Fruit fly (Drosophila melanogaster) whole organism, prepupa: Measurements from ENCODE around the gene MED14.
A peak's percentile ranks its signal among the peaks of the same experiment; 100 is the strongest.

Experiments
- CG10631 ChIP-seq: fragments of 200-800 bp; sonication (Bioruptor generic); optimal IDR thresholded peaks from 2 replicates; lab custom pipeline; 2016; ENCODE audit warnings: missing biosample characterization, missing genetic modification characterization
- CG10669 ChIP-seq: fragments of 200-800 bp; sonication (Bioruptor generic); optimal IDR thresholded peaks from 3 replicates; lab custom pipeline; 2018; ENCODE audit warnings: missing biosample characterization, mild to moderate bottlenecking, missing genetic modification characterization, moderate library complexity
- CG11902 ChIP-seq: fragments of 200-800 bp; sonication (Bioruptor generic); optimal IDR thresholded peaks from 3 replicates; lab custom pipeline; 2016; ENCODE audit warnings: missing biosample characterization, missing genetic modification characterization
- CG15336 ChIP-seq: fragments of 200-800 bp; sonication (Bioruptor generic); IDR thresholded peaks from 2 replicates; pipeline ENCODE4 v1.3.6; 2022; ENCODE audit warnings: missing biosample characterization, missing genetic modification characterization
- CG1621 ChIP-seq: fragments of 200-800 bp; sonication (Bioruptor generic); optimal IDR thresholded peaks from 3 replicates; lab custom pipeline; 2018; ENCODE audit warnings: missing biosample characterization, mild to moderate bottlenecking, missing genetic modification characterization
- CG16779 ChIP-seq: fragments of 200-800 bp; sonication (Bioruptor generic); optimal IDR thresholded peaks from 3 replicates; lab custom pipeline; 2017; ENCODE audit warnings: missing biosample characterization, mild to moderate bottlenecking, missing genetic modification characterization
- CG31627 ChIP-seq: fragments of 200-800 bp; sonication (Bioruptor generic); optimal IDR thresholded peaks from 3 replicates; lab custom pipeline; 2016; ENCODE audit warnings: missing biosample characterization, missing genetic modification characterization
- CG34406 ChIP-seq: fragments of 200-800 bp; sonication (Bioruptor generic); optimal IDR thresholded peaks from 3 replicates; lab custom pipeline; 2016; ENCODE audit warnings: missing biosample characterization, missing genetic modification characterization
- CG4318 ChIP-seq: fragments of 200-800 bp; sonication (Bioruptor generic); optimal IDR thresholded peaks from 3 replicates; lab custom pipeline; 2017; ENCODE audit warnings: missing biosample characterization, mild to moderate bottlenecking, missing genetic modification characterization
- CG6792 ChIP-seq: fragments of 200-800 bp; sonication (Bioruptor generic); optimal IDR thresholded peaks from 3 replicates; lab custom pipeline; 2016; ENCODE audit warnings: missing biosample characterization, missing genetic modification characterization
- CG6808 ChIP-seq: fragments of 200-800 bp; sonication (Bioruptor generic); optimal IDR thresholded peaks from 3 replicates; lab custom pipeline; 2017; ENCODE audit warnings: missing biosample characterization, missing genetic modification characterization, mild to moderate bottlenecking, moderate library complexity, missing genetic modification reagents
- CG6854 ChIP-seq: fragments of 200-800 bp; sonication (Bioruptor generic); optimal IDR thresholded peaks from 2 replicates; lab custom pipeline; 2017; ENCODE audit warnings: missing biosample characterization, mild to moderate bottlenecking, missing genetic modification characterization
- CG7368 ChIP-seq: fragments of 200-800 bp; sonication (Bioruptor generic); optimal IDR thresholded peaks from 3 replicates; lab custom pipeline; 2016; ENCODE audit warnings: missing biosample characterization, missing genetic modification characterization
- CG8119 ChIP-seq: fragments of 200-800 bp; sonication (Bioruptor generic); IDR thresholded peaks from 3 replicates; pipeline ENCODE4 v1.3.6; 2022; ENCODE audit warnings: missing biosample characterization, missing genetic modification characterization
- CG8319 ChIP-seq: fragments of 200-800 bp; sonication (Bioruptor generic); optimal IDR thresholded peaks from 3 replicates; lab custom pipeline; 2016; ENCODE audit warnings: missing biosample characterization, missing genetic modification characterization
- CG8632 ChIP-seq: fragments of 200-800 bp; sonication (Bioruptor generic); optimal IDR thresholded peaks from 3 replicates; lab custom pipeline; 2016; ENCODE audit warnings: missing biosample characterization, missing genetic modification characterization
- CG9139 ChIP-seq: fragments of 200-800 bp; sonication (Bioruptor generic); optimal IDR thresholded peaks from 3 replicates; lab custom pipeline; 2017; ENCODE audit warnings: missing biosample characterization, mild to moderate bottlenecking, missing genetic modification characterization
- Eip75B ChIP-seq: fragments of 200-800 bp; sonication (Bioruptor generic); optimal IDR thresholded peaks from 3 replicates; lab custom pipeline; 2016; ENCODE audit warnings: missing biosample characterization, missing genetic modification characterization
- Eip78C ChIP-seq: fragments of 200-800 bp; sonication (Bioruptor generic); peaks from one replicate; lab custom pipeline; 2016; ENCODE audit warnings: missing biosample characterization, missing genetic modification characterization
- Eip93F ChIP-seq: fragments of 200-800 bp; sonication (Bioruptor generic); optimal IDR thresholded peaks from 2 replicates; lab custom pipeline; 2016; ENCODE audit warnings: missing biosample characterization, mild to moderate bottlenecking, missing genetic modification characterization
- Ets21C ChIP-seq: fragments of 200-800 bp; sonication (Bioruptor generic); optimal IDR thresholded peaks from 3 replicates; lab custom pipeline; 2016; ENCODE audit warnings: missing biosample characterization, missing genetic modification characterization
- Ets96B ChIP-seq: fragments of 200-800 bp; optimal IDR thresholded peaks from 2 replicates; lab custom pipeline; 2019; ENCODE audit warnings: missing biosample characterization, mild to moderate bottlenecking, missing genetic modification characterization, moderate library complexity
- Gug ChIP-seq: fragments of 200-800 bp; sonication (Bioruptor generic); IDR thresholded peaks from 2 replicates; pipeline ENCODE4 v1.3.6; 2022; ENCODE audit warnings: missing biosample characterization, missing genetic modification characterization
- Hr38 ChIP-seq: sonication (Bioruptor generic); optimal IDR thresholded peaks from 2 replicates; lab custom pipeline; 2016; ENCODE audit warnings: missing biosample characterization, missing genetic modification characterization
- Hr39 ChIP-seq: fragments of 200-800 bp; sonication (Bioruptor generic); optimal IDR thresholded peaks from 2 replicates; lab custom pipeline; 2016; ENCODE audit warnings: missing biosample characterization, missing genetic modification characterization
- Hr4 ChIP-seq: fragments of 200-800 bp; sonication (Bioruptor generic); optimal IDR thresholded peaks from 3 replicates; lab custom pipeline; 2016; ENCODE audit warnings: missing biosample characterization, missing genetic modification characterization
- Lpt ChIP-seq: fragments of 200-800 bp; sonication (Bioruptor generic); optimal IDR thresholded peaks from 3 replicates; lab custom pipeline; 2016; ENCODE audit warnings: missing biosample characterization, missing genetic modification characterization
- Met ChIP-seq: fragments of 200-800 bp; sonication (Bioruptor generic); optimal IDR thresholded peaks from 3 replicates; lab custom pipeline; 2016; ENCODE audit warnings: missing biosample characterization, missing genetic modification characterization
- OdsH ChIP-seq: fragments of 200-800 bp; sonication (Bioruptor generic); optimal IDR thresholded peaks from 3 replicates; lab custom pipeline; 2016; ENCODE audit warnings: missing biosample characterization, missing genetic modification characterization
- Sox102F ChIP-seq: fragments of 200-800 bp; sonication (Bioruptor generic); optimal IDR thresholded peaks from 2 replicates; lab custom pipeline; 2016; ENCODE audit warnings: missing biosample characterization, mild to moderate bottlenecking, missing genetic modification characterization
- Sox14 ChIP-seq: fragments of 200-800 bp; sonication (Bioruptor generic); optimal IDR thresholded peaks from 3 replicates; lab custom pipeline; 2016; ENCODE audit warnings: missing biosample characterization, missing genetic modification characterization
- achi ChIP-seq: fragments of 200-800 bp; sonication (Bioruptor generic); optimal IDR thresholded peaks from 3 replicates; lab custom pipeline; 2016; ENCODE audit warnings: missing biosample characterization, missing genetic modification characterization
- acj6 ChIP-seq: fragments of 200-800 bp; sonication (Bioruptor generic); optimal IDR thresholded peaks from 3 replicates; lab custom pipeline; 2016; ENCODE audit warnings: missing biosample characterization, missing genetic modification characterization
- cyc ChIP-seq: fragments of 200-800 bp; sonication (Bioruptor generic); optimal IDR thresholded peaks from 3 replicates; lab custom pipeline; 2016; ENCODE audit warnings: missing biosample characterization, missing genetic modification characterization
- dac ChIP-seq: fragments of 200-800 bp; sonication (Bioruptor generic); optimal IDR thresholded peaks from 2 replicates; lab custom pipeline; 2017; ENCODE audit warnings: missing biosample characterization, mild to moderate bottlenecking, missing genetic modification characterization
- dsx ChIP-seq: fragments of 200-800 bp; optimal IDR thresholded peaks from 3 replicates; lab custom pipeline; 2019; ENCODE audit warnings: missing biosample characterization, mild to moderate bottlenecking, missing genetic modification characterization, moderate library complexity; ENCODE audit not compliant: poor library complexity, severe bottlenecking
- eg ChIP-seq: fragments of 200-800 bp; sonication (Bioruptor generic); IDR thresholded peaks from 3 replicates; pipeline ENCODE4 v1.3.6; 2022; ENCODE audit warnings: missing biosample characterization, missing genetic modification characterization
- esn ChIP-seq: fragments of 200-800 bp; sonication (Bioruptor generic); optimal IDR thresholded peaks from 2 replicates; lab custom pipeline; 2016; ENCODE audit warnings: missing biosample characterization, mild to moderate bottlenecking, missing genetic modification characterization, moderate library complexity
- fd59A ChIP-seq: fragments of 200-800 bp; sonication (Bioruptor generic); optimal IDR thresholded peaks from 2 replicates; lab custom pipeline; 2017; ENCODE audit warnings: missing biosample characterization, mild to moderate bottlenecking, missing genetic modification characterization, missing genetic modification reagents
- fd85E ChIP-seq: fragments of 200-800 bp; sonication (Bioruptor generic); optimal IDR thresholded peaks from 3 replicates; lab custom pipeline; 2016; ENCODE audit warnings: missing biosample characterization, missing genetic modification characterization
- fkh ChIP-seq: fragments of 200-800 bp; sonication (Bioruptor generic); optimal IDR thresholded peaks from 3 replicates; lab custom pipeline; 2017; ENCODE audit warnings: missing biosample characterization, mild to moderate bottlenecking, missing genetic modification characterization, moderate library complexity
- lz ChIP-seq: fragments of 200-800 bp; sonication (Bioruptor generic); optimal IDR thresholded peaks from 3 replicates; lab custom pipeline; 2016; ENCODE audit warnings: missing biosample characterization, missing genetic modification characterization
- net ChIP-seq: fragments of 200-800 bp; sonication (Bioruptor generic); optimal IDR thresholded peaks from 3 replicates; lab custom pipeline; 2016; ENCODE audit warnings: missing biosample characterization, missing genetic modification characterization
- pdm3 ChIP-seq: fragments of 200-800 bp; sonication (Bioruptor generic); optimal IDR thresholded peaks from 3 replicates; lab custom pipeline; 2016; ENCODE audit warnings: missing biosample characterization, missing genetic modification characterization
- salr ChIP-seq, 2 experiments: fragments of 200-800 bp; sonication (Bioruptor generic); optimal IDR thresholded peaks; 3 replicates each; lab custom pipeline; 2016 to 2018; ENCODE audit warnings: missing biosample characterization in 2 of 2, missing genetic modification characterization in 2 of 2, mild to moderate bottlenecking in 1 of 2
- spab ChIP-seq: fragments of 200-800 bp; sonication (Bioruptor generic); optimal IDR thresholded peaks from 2 replicates; lab custom pipeline; 2017; ENCODE audit warnings: missing biosample characterization, mild to moderate bottlenecking, missing genetic modification characterization, missing genetic modification reagents
- ss ChIP-seq, 2 experiments: fragments of 200-800 bp; sonication (Bioruptor generic); optimal IDR thresholded peaks; 2 replicates in 1 of 2; 3 replicates in 1 of 2; lab custom pipeline; 2017 to 2018; ENCODE audit warnings: mild to moderate bottlenecking in 2 of 2, missing biosample characterization in 2 of 2, missing genetic modification characterization in 2 of 2, moderate library complexity in 1 of 2
- topi ChIP-seq: fragments of 200-800 bp; sonication (Bioruptor generic); optimal IDR thresholded peaks from 3 replicates; lab custom pipeline; 2016; ENCODE audit warnings: missing biosample characterization, missing genetic modification characterization

Gene MED14

DNA sequence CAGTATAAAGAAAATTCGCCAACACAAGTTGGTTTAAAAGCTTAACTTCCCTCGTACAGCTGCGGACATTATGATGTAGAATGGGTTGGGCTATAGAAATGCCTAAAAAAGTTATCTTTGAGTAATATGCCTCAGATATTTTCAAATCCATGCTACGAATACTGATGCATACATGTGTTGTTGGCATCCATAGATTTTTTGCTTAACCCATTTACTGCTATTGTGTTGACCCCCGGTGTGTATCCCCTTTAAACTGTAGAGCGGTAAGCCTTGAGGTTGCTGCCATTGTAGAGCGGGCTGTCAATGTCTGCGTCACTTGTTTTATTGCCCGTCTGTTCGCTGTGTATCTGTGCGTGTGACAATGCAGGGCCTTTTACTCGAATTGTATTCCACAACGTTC is 40.1 kb upstream of the MED14 start (continued):
- TF ChIP-seq Ets96B (tag; lab: Kevin White, UChicago) (peak; percentile 93), pdm3 (peak; percentile 93), dac (GFP tag; lab: Kevin White, UChicago) (peak; percentile 50), Eip75B (GFP tag; lab: Kevin White, UChicago) (peak; percentile 94), Hr38 (GFP tag; lab: Kevin White, UChicago) (no peak), CG11902 (peak; percentile 94), dsx (peak; percentile 95), CG6808 (GFP tag; lab: Kevin White, UChicago) (peak; percentile 95), esn (peak; percentile 93), Lpt (GFP tag; lab: Kevin White, UChicago) (peak; percentile 49), Gug (GFP tag; lab: Robert Waterston, UW) (peak; percentile 78)
- TF ChIP-seq, all 60 proteins: peak for 58

DNA sequence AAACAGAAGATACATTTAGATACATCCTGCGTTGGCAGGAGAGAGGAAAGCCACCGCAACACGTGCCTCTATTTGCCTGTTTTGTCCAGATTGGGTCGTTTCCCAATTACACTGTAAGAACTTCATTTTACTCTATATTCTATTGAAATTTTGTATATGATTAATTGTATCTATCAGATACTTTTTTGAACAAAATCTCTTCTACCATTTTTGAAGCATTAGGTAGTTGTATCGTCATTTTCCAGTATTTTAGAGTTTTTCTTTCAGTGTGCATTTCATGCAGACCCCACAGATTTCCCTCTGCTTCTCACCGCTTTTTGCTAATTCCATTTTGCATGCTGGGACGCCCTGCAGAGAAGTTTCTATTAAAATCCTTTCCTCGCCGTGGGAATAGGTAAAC is 38.5 kb upstream of the MED14 start:
- TF ChIP-seq CG16779 (tag; lab: Kevin White, UChicago) (peak; percentile 18), CG31627 (GFP tag; lab: Kevin White, UChicago) (peak; percentile 29), CG10669 (peak; percentile 32), Met (GFP tag; lab: Kevin White, UChicago) (peak; percentile 49), CG15336 (GFP tag; lab: Robert Waterston, UW) (peak; percentile 71), CG8632 (peak; percentile 16), salr (GFP tag; optimal IDR thresholded peaks at IDR 0.05; lab: Kevin White, UChicago) (peak in 1 of 2 experiments; percentile 58), lz (peak; percentile 36), eg (GFP tag; lab: Robert Waterston, UW) (peak; percentile 83), CG8119 (GFP tag; lab: Robert Waterston, UW) (peak; percentile 79), CG7368 (GFP tag; lab: Kevin White, UChicago) (peak; percentile 2), CG6854 (GFP tag; lab: Kevin White, UChicago) (no peak), achi (GFP tag; lab: Kevin White, UChicago) (peak; percentile 65), CG10631 (GFP tag; lab: Kevin White, UChicago) (peak; percentile 67), CG4318 (GFP tag; lab: Kevin White, UChicago) (peak; percentile 55), dsx (no peak), dac (GFP tag; lab: Kevin White, UChicago) (peak; percentile 35), fd85E (no peak), fkh (GFP tag; lab: Kevin White, UChicago) (no peak), cyc (GFP tag; lab: Kevin White, UChicago) (peak; percentile 31), spab (peak; percentile 37), esn (peak; percentile 61), Sox102F (GFP tag; lab: Kevin White, UChicago) (peak; percentile 35), Gug (GFP tag; lab: Robert Waterston, UW) (peak; percentile 76), Lpt (GFP tag; lab: Kevin White, UChicago) (peak; percentile 42), Eip75B (GFP tag; lab: Kevin White, UChicago) (peak; percentile 65), CG34406 (GFP tag; lab: Kevin White, UChicago) (no peak), acj6 (GFP tag; lab: Kevin White, UChicago) (peak; percentile 57), CG6792 (GFP tag; lab: Kevin White, UChicago) (peak; percentile 2), CG11902 (no peak), topi (peak; percentile 24), Sox14 (peak; percentile 55), CG6808 (GFP tag; lab: Kevin White, UChicago) (no peak), Ets21C (GFP tag; lab: Kevin White, UChicago) (no peak), Hr38 (GFP tag; lab: Kevin White, UChicago) (no peak), Hr4 (GFP tag; lab: Kevin White, UChicago) (peak; percentile 75), OdsH (GFP tag; lab: Kevin White, UChicago) (peak; percentile 67), Eip78C (GFP tag; lab: Kevin White, UChicago) (peak; percentile 82), CG1621 (no peak), CG8319 (GFP tag; lab: Kevin White, UChicago) (no peak), pdm3 (peak; percentile 62), fd59A (GFP tag; lab: Kevin White, UChicago) (peak; percentile 30), ss (GFP tag; optimal IDR thresholded peaks at IDR 0.05; lab: Kevin White, UChicago) (no peak), net (GFP tag; lab: Kevin White, UChicago) (peak; percentile 11), CG9139 (GFP tag; lab: Kevin White, UChicago) (no peak), Hr39 (peak; percentile 23), Eip93F (GFP tag; lab: Kevin White, UChicago) (no peak)
